Worm (Caenorhabditis elegans) whole organism, young adult: ENCODE results near the gene Y46H3D.8.

ENCODE experiments used
- C06A6.2 ChIP-seq: fragments of 200-800 bp; sonication (Bioruptor generic); conservative IDR thresholded peaks from 2 replicates; pipeline ENCODE4 v1.3.6; 2022; ENCODE audit warnings: missing genetic modification characterization, missing compliant biosample characterization
- C17E4.6 ChIP-seq: fragments of 200-800 bp; sonication (Bioruptor generic); IDR thresholded peaks from 2 replicates; pipeline ENCODE4 v1.3.6; 2022; ENCODE audit warnings: missing genetic modification reagents, missing genetic modification characterization, missing compliant biosample characterization
- D2030.7 ChIP-seq: fragments of 200-800 bp; sonication (Bioruptor generic); IDR thresholded peaks from 2 replicates; pipeline ENCODE4 v1.3.6; 2022; ENCODE audit warnings: missing genetic modification reagents, missing genetic modification characterization, missing compliant biosample characterization
- F22D6.2 ChIP-seq: sonication (generic microtip); optimal IDR thresholded peaks from 2 replicates; lab custom pipeline; 2016; ENCODE audit warnings: mild to moderate bottlenecking, missing genetic modification characterization, missing compliant biosample characterization
- F49E8.2 ChIP-seq: sonication (generic microtip); optimal IDR thresholded peaks from 3 replicates; lab custom pipeline; 2017; ENCODE audit warnings: missing genetic modification characterization, mild to moderate bottlenecking, missing compliant biosample characterization, antibody characterized with exemption, moderate library complexity; ENCODE audit not compliant: insufficient read depth
- F57C9.4 ChIP-seq: sonication (generic microtip); optimal IDR thresholded peaks from 2 replicates; lab custom pipeline; 2017; ENCODE audit warnings: mild to moderate bottlenecking, missing genetic modification characterization, missing compliant biosample characterization
- Y53F4B.3 ChIP-seq: fragments of 200-800 bp; sonication (Bioruptor generic); IDR thresholded peaks from 2 replicates; pipeline ENCODE4 v1.3.6; 2022; ENCODE audit warnings: missing genetic modification reagents, missing genetic modification characterization, missing compliant biosample characterization
- Y53G8AR.9 ChIP-seq: fragments of 200-800 bp; sonication (Bioruptor generic); conservative IDR thresholded peaks from 2 replicates; pipeline ENCODE4 v1.3.6; 2022; ENCODE audit warnings: missing genetic modification reagents, missing genetic modification characterization, missing compliant biosample characterization
- Y95B8A.8 ChIP-seq: fragments of 200-800 bp; sonication (Bioruptor generic); IDR thresholded peaks from 2 replicates; pipeline ENCODE4 v1.3.6; 2022; ENCODE audit warnings: missing genetic modification reagents, missing genetic modification characterization, missing compliant biosample characterization
- ama-1 ChIP-seq, 3 experiments: fragments of 150-350 bp in 1 of 3; sonication (generic microtip) in 2 of 3; optimal IDR thresholded peaks; 2 replicates each; lab custom pipeline; 2014 to 2018; ENCODE audit warnings: missing biosample characterization in 2 of 3, missing genetic modification characterization in 2 of 3, missing genetic modification reagents in 2 of 3
- aptf-2 ChIP-seq: fragments of 200-800 bp; sonication (Bioruptor generic); conservative IDR thresholded peaks from 2 replicates; pipeline ENCODE4 v1.3.6; 2022; ENCODE audit warnings: missing genetic modification reagents, missing genetic modification characterization, missing compliant biosample characterization
- bed-1 ChIP-seq: fragments of 200-800 bp; sonication (Bioruptor generic); IDR thresholded peaks from 2 replicates; pipeline ENCODE4 v1.3.6; 2022; ENCODE audit warnings: missing genetic modification reagents, missing genetic modification characterization, missing compliant biosample characterization
- ccch-3 ChIP-seq: fragments of 200-800 bp; sonication (Bioruptor generic); optimal IDR thresholded peaks from 2 replicates; lab custom pipeline; 2018; ENCODE audit warnings: mild to moderate bottlenecking, missing genetic modification characterization, missing compliant biosample characterization
- ceh-40 ChIP-seq: fragments of 200-800 bp; sonication (Bioruptor generic); IDR thresholded peaks from 2 replicates; pipeline ENCODE4 v1.3.6; 2022; ENCODE audit warnings: missing genetic modification characterization, missing compliant biosample characterization
- ceh-91 ChIP-seq: fragments of 200-800 bp; sonication (Bioruptor generic); IDR thresholded peaks from 2 replicates; pipeline ENCODE4 v1.3.6; 2022; ENCODE audit warnings: missing genetic modification reagents, missing genetic modification characterization, missing compliant biosample characterization
- efl-1 ChIP-seq: fragments of 150-350 bp; optimal IDR thresholded peaks from 2 replicates; lab custom pipeline; 2014; ENCODE audit warnings: missing biosample characterization, missing genetic modification reagents, missing genetic modification characterization
- ets-4 ChIP-seq: fragments of 200-800 bp; sonication (Bioruptor generic); optimal IDR thresholded peaks from 2 replicates; lab custom pipeline; 2018; ENCODE audit warnings: mild to moderate bottlenecking, missing genetic modification characterization, missing compliant biosample characterization
- hsf-1 ChIP-seq: fragments of 200-800 bp; sonication (Bioruptor generic); IDR thresholded peaks from 2 replicates; pipeline ENCODE4 v1.3.6; 2022; ENCODE audit warnings: missing genetic modification reagents, missing genetic modification characterization, missing compliant biosample characterization
- lin-35 ChIP-seq, 3 experiments: fragments of 150-350 bp in 2 of 3; sonication (generic microtip) in 1 of 3; optimal IDR thresholded peaks; 2 replicates each; lab custom pipeline; 2014 to 2018; ENCODE audit warnings: missing biosample characterization in 3 of 3, missing genetic modification characterization in 3 of 3, missing genetic modification reagents in 3 of 3
- lin-40 ChIP-seq: sonication (generic microtip); optimal IDR thresholded peaks from 2 replicates; lab custom pipeline; 2016; ENCODE audit warnings: missing genetic modification characterization, mild to moderate bottlenecking, missing compliant biosample characterization, missing genotype, missing genetic modification reagents
- lsl-1 ChIP-seq: fragments of 200-800 bp; sonication (Bioruptor generic); optimal IDR thresholded peaks from 2 replicates; lab custom pipeline; 2018; ENCODE audit warnings: mild to moderate bottlenecking, missing genetic modification characterization, moderate library complexity, missing compliant biosample characterization
- nfya-1 ChIP-seq: sonication (generic microtip); optimal IDR thresholded peaks from 2 replicates; lab custom pipeline; 2017; ENCODE audit warnings: antibody characterized with exemption, missing compliant biosample characterization, missing genetic modification characterization, borderline replicate concordance; ENCODE audit not compliant: insufficient read depth
- nhr-27 ChIP-seq: fragments of 200-800 bp; sonication (Bioruptor generic); optimal IDR thresholded peaks from 2 replicates; lab custom pipeline; 2018; ENCODE audit warnings: mild to moderate bottlenecking, missing genetic modification characterization, moderate library complexity, missing compliant biosample characterization
- pha-4 ChIP-seq: fragments of 150-350 bp; sonication (generic microtip); optimal IDR thresholded peaks from 2 replicates; lab custom pipeline; 2014; ENCODE audit warnings: missing biosample characterization, missing genetic modification reagents, missing genetic modification characterization
- repo-1 ChIP-seq: sonication (generic microtip); optimal IDR thresholded peaks from 2 replicates; lab custom pipeline; 2017; ENCODE audit warnings: mild to moderate bottlenecking, missing genetic modification characterization, missing compliant biosample characterization
- sea-2 ChIP-seq: fragments of 200-800 bp; sonication (Bioruptor generic); IDR thresholded peaks from 2 replicates; pipeline ENCODE4 v1.3.6; 2022; ENCODE audit warnings: missing genetic modification characterization, missing compliant biosample characterization
- snpc-4 ChIP-seq, 5 experiments: fragments of 150-350 bp in 1 of 5; sonication (generic microtip) in 4 of 5; optimal IDR thresholded peaks; 2 replicates each; lab custom pipeline; 2014 to 2018; ENCODE audit warnings: missing genetic modification characterization in 5 of 5, missing biosample characterization in 3 of 5, antibody characterized with exemption in 2 of 5, mild to moderate bottlenecking in 2 of 5, missing compliant biosample characterization in 2 of 5, missing genotype in 2 of 5, moderate library complexity in 2 of 5, missing genetic modification reagents in 1 of 5
- sptf-2 ChIP-seq: fragments of 200-800 bp; sonication (Bioruptor generic); optimal IDR thresholded peaks from 2 replicates; lab custom pipeline; 2018; ENCODE audit warnings: mild to moderate bottlenecking, missing genetic modification characterization, missing compliant biosample characterization
- tbp1 ChIP-seq: fragments of 200-800 bp; sonication (Bioruptor generic); optimal IDR thresholded peaks from 2 replicates; lab custom pipeline; 2018; ENCODE audit warnings: mild to moderate bottlenecking, missing genetic modification characterization, missing compliant biosample characterization
- tlf-1 ChIP-seq: fragments of 200-800 bp; sonication (Bioruptor generic); optimal IDR thresholded peaks from 2 replicates; lab custom pipeline; 2018; ENCODE audit warnings: mild to moderate bottlenecking, missing genetic modification characterization, missing compliant biosample characterization
- ztf-3 ChIP-seq: fragments of 200-800 bp; sonication (Bioruptor generic); optimal IDR thresholded peaks from 2 replicates; lab custom pipeline; 2018; ENCODE audit warnings: mild to moderate bottlenecking, missing genetic modification characterization, missing compliant biosample characterization

Gene Y46H3D.8

ce11 chrV:1594554-1595092, 36.4 kb downstream of the Y46H3D.8 start:
- peak; percentile 25 for TF ChIP-seq lin-40 (tag; lab: Kevin White, UChicago)
- TF ChIP-seq ets-4 (GFP tag; lab: Kevin White, UChicago) = no peak

ce11 chrV:1593799-1594420, 37.1 kb downstream of the Y46H3D.8 start, which contains the start of gene F16B4.4:
TSS of gene F16B4.4 (plus strand) at chrV:1594019.
- TF ChIP-seq ama-1 (optimal IDR thresholded peaks at IDR 0.05; lab: Kevin White, UChicago) (peak; percentile 48), ama-1 (GFP tag; optimal IDR thresholded peaks at IDR 0.05; lab: Kevin White, UChicago) (no peak), Y53F4B.3 (GFP tag; lab: Robert Waterston, UW) (no peak), snpc-4 (GFP tag; optimal IDR thresholded peaks at IDR 0.05; lab: Kevin White, UChicago) (no peak), snpc-4 (tag; optimal IDR thresholded peaks at IDR 0.05; lab: Kevin White, UChicago) (no peak), sea-2 (no peak), sptf-2 (GFP tag; lab: Kevin White, UChicago) (no peak)

DNA sequence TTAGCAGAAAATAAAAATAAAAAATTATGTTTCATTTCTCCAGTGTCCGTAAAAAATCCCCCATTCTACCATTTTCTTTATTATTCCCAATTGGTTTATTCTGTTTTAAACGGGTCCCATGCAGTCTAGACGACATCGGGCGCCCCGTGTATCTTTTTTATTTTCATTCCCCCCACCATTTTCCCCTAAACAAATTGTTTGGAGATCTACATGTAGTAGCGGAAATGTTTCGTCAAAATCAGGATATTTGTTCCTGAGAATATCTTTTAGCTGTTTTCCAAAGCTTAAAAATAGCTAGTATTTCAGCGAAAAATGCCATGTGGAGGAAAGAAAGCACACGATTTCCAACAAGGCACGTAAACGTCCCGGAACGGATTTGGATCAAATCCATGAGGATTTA, 42.9 kb downstream of the Y46H3D.8 start, which contains the start of gene F16B4.5:
Gene F16B4.5, plus strand, starts transcription at position 301 of the 400 bp plus-strand sequence.
- TF ChIP-seq F22D6.2 (no peak), tbp1 (GFP tag; lab: Kevin White, UChicago) (no peak), D2030.7 (no peak), aptf-2 (GFP tag; lab: Robert Waterston, UW) (no peak), C17E4.6 (GFP tag; lab: Robert Waterston, UW) (no peak), ceh-91 (GFP tag; lab: Robert Waterston, UW) (no peak), Y53G8AR.9 (GFP tag; lab: Robert Waterston, UW) (no peak), bed-1 (GFP tag; lab: Robert Waterston, UW) (no peak), ccch-3 (GFP tag; lab: Kevin White, UChicago) (no peak)

DNA sequence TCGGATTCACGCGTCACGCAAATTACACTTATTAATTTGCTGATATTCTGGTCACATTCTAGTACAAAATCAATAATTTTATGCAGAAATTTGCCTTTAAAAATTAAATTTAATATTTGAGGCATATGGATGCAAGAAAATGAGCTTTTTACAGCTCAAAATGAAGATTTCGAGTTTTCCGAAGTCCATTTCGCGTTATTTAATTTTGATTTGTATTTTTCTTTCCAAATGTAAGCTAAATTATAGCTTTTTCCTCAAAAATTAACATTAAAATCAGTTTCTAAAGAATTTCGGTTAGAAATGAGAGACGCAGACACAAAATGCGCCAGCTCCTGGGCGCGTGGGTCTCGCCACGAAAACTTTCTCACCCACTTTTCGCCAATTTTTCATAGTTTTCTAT, 44.1 kb downstream of the Y46H3D.8 start, which contains the start of gene F16B4.6:
Gene F16B4.6, plus strand, starts transcription at position 301 of the 400 bp plus-strand sequence.
- TF ChIP-seq lsl-1 (GFP tag; lab: Kevin White, UChicago) = no peak
- no peak for TF ChIP-seq F57C9.4 (tag; lab: Kevin White, UChicago)
- no peak for TF ChIP-seq tlf-1 (GFP tag; lab: Kevin White, UChicago)
- no peak for TF ChIP-seq lin-40 (tag; lab: Kevin White, UChicago)
- TF ChIP-seq Y95B8A.8 (GFP tag; lab: Robert Waterston, UW) = no peak
- TF ChIP-seq C06A6.2 (GFP tag; lab: Robert Waterston, UW) = no peak
- no peak for TF ChIP-seq lin-35 (GFP tag; optimal IDR thresholded peaks at IDR 0.05; lab: Kevin White, UChicago)
- no peak for TF ChIP-seq ztf-3 (GFP tag; lab: Kevin White, UChicago)
- no peak for TF ChIP-seq repo-1 (tag; lab: Kevin White, UChicago)
- no peak for TF ChIP-seq hsf-1 (GFP tag; lab: Robert Waterston, UW)
- TF ChIP-seq nhr-27 (tag; lab: Kevin White, UChicago) = no peak
- TF ChIP-seq pha-4 = no peak
- TF ChIP-seq nfya-1 (tag; lab: Kevin White, UChicago) = no peak
- no peak for TF ChIP-seq F49E8.2 (tag; lab: Kevin White, UChicago)
- no peak for TF ChIP-seq ama-1 (optimal IDR thresholded peaks at IDR 0.05; lab: Kevin White, UChicago)
- no peak for TF ChIP-seq ama-1 (GFP tag; optimal IDR thresholded peaks at IDR 0.05; lab: Kevin White, UChicago)
- TF ChIP-seq ceh-40 (GFP tag; lab: Robert Waterston, UW) = no peak
- no peak for TF ChIP-seq efl-1 (GFP tag; lab: Kevin White, UChicago)
